Fruit fly (Drosophila melanogaster): ENCODE measurements around the gene Hcf.

Hcf gene

DNA sequence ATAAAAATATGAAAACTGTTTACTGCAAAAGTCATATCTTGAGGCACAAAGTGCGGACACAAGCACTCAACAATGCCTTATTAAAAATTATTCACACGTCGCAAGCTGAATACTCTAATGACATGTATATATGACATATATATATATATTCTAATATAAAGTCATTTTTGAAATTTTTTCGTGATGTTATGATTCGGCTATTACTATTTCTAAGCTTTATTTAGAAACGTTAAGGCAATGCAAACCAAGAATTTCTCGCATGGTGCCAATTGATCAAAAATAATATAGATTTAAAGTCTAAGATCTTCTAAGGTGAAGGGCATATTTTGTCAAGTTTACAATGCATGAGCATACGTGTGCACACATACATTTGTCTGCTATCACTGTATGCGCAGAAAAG is 40.9 kb upstream of the Hcf start (continued):
- TF ChIP-seq CG4328 (GFP tag; optimal IDR thresholded peaks at IDR 0.05) (no peak), CG30403 (GFP tag; optimal IDR thresholded peaks at IDR 0.05) (no peak), BEAF-32 (GFP tag; optimal IDR thresholded peaks at IDR 0.05) (no peak), Pdp1 (GFP tag; optimal IDR thresholded peaks at IDR 0.05) (no peak), D19A (tag; optimal IDR thresholded peaks at IDR 0.05) (peak; percentile 86), chm (GFP tag; IDR thresholded peaks at IDR 0.05) (no peak), Neu2 (GFP tag; optimal IDR thresholded peaks at IDR 0.05; ENCODE audit: borderline replicate concordance) (no peak), vnd (GFP tag; IDR thresholded peaks at IDR 0.05; ENCODE audit: partially characterized antibody) (no peak), Med (GFP tag) (peak; percentile 11), CG1832 (GFP tag; optimal IDR thresholded peaks at IDR 0.05) (no peak), sqz (GFP tag; optimal IDR thresholded peaks at IDR 0.05) (no peak), MESR4 (GFP tag; optimal IDR thresholded peaks at IDR 0.05) (no peak), scrt (GFP tag; optimal IDR thresholded peaks at IDR 0.05) (no peak), CG17328 (GFP tag; IDR thresholded peaks at IDR 0.05) (no peak), sob (GFP tag; IDR thresholded peaks at IDR 0.05) (0 out of 2 replicates have a peak, but pooled peaks have one; percentile 12), CG10654 (GFP tag; optimal IDR thresholded peaks at IDR 0.05) (no peak), D (optimal IDR thresholded peaks at IDR 0.05) (no peak), D (GFP tag; optimal IDR thresholded peaks at IDR 0.05) (no peak), Gug (GFP tag; IDR thresholded peaks at IDR 0.05) (no peak), danr (GFP tag; IDR thresholded peaks at IDR 0.05) (no peak), cg (GFP tag; optimal IDR thresholded peaks at IDR 0.05) (peak; percentile 8), ro (GFP tag; IDR thresholded peaks at IDR 0.05) (no peak), HLH3B (GFP tag; IDR thresholded peaks at IDR 0.05) (no peak), CG7839 (tag; optimal IDR thresholded peaks at IDR 0.05) (no peak), CHES-1-like (GFP tag; optimal IDR thresholded peaks at IDR 0.05) (no peak)

dm6 chr4:329119-329518 is 30.6 kb upstream of the Hcf start:
- TF ChIP-seq HLHmδ (GFP tag; optimal IDR thresholded peaks at IDR 0.05): no peak
- TF ChIP-seq Lpt (GFP tag; optimal IDR thresholded peaks at IDR 0.05): no peak
- no peak for TF ChIP-seq CG6654 (GFP tag; optimal IDR thresholded peaks at IDR 0.05)
- no peak for TF ChIP-seq CG12391 (tag; optimal IDR thresholded peaks at IDR 0.05)
- no peak for TF ChIP-seq slp2 (GFP tag; optimal IDR thresholded peaks at IDR 0.05)
- TF ChIP-seq CG12744 (GFP tag; optimal IDR thresholded peaks at IDR 0.05): no peak
- TF ChIP-seq CG13894 (tag; optimal IDR thresholded peaks at IDR 0.05): no peak
- TF ChIP-seq NC2α (GFP tag; optimal IDR thresholded peaks at IDR 0.05): no peak
- TF ChIP-seq CG1024 (GFP tag; IDR thresholded peaks at IDR 0.05): no peak
- TF ChIP-seq CG30020 (tag; optimal IDR thresholded peaks at IDR 0.05): peak; percentile 56
- TF ChIP-seq pfk (GFP tag; optimal IDR thresholded peaks at IDR 0.05): no peak
- TF ChIP-seq fru (optimal IDR thresholded peaks at IDR 0.05): no peak
- no peak for TF ChIP-seq ssp (GFP tag; IDR thresholded peaks at IDR 0.05)
- no peak for TF ChIP-seq en (GFP tag; optimal IDR thresholded peaks at IDR 0.05)
- no peak for TF ChIP-seq CTCF (GFP tag; optimal IDR thresholded peaks at IDR 0.05)
- TF ChIP-seq dan (GFP tag; IDR thresholded peaks at IDR 0.05): no peak
- no peak for TF ChIP-seq CG10274 (GFP tag; optimal IDR thresholded peaks at IDR 0.05)
- TF ChIP-seq CG2199 (GFP tag; IDR thresholded peaks at IDR 0.05): peak; percentile 91
